Worm (Caenorhabditis elegans): Measurements from ENCODE around the gene T24H10.4.

- TF ChIP-seq klf-2 (GFP tag; conservative IDR thresholded peaks at IDR 0.05): no peak
- TF ChIP-seq ztf-29 (GFP tag; IDR thresholded peaks at IDR 0.05): no peak
- TF ChIP-seq T22C8.4 (GFP tag; IDR thresholded peaks at IDR 0.05): no peak
- TF ChIP-seq med-1 (GFP tag; optimal IDR thresholded peaks at IDR 0.05; ENCODE audit: insufficient read depth): no peak
- no peak for TF ChIP-seq ref-1 (GFP tag; conservative IDR thresholded peaks at IDR 0.05)
Measured at ce11 chrII:9114972-9115371, 5.6 kb downstream of the T24H10.4 start.

All from whole organism, midembryonic.